Fruit fly (Drosophila melanogaster) Kc167 (cell line): Measurements from ENCODE around the gene Deaf1.

Experiments
- Myc ChIP-seq: fragments of >200 bp; optimal IDR thresholded peaks from 2 replicates; lab custom pipeline; 2017; ENCODE audit warnings: missing external identifiers
- h ChIP-seq: fragments of >200 bp; optimal IDR thresholded peaks from 3 replicates; lab custom pipeline; 2018; ENCODE audit warnings: missing external identifiers
- psq ChIP-seq: fragments of >200 bp; optimal IDR thresholded peaks from 2 replicates; lab custom pipeline; 2017; ENCODE audit warnings: missing external identifiers
- ttk ChIP-seq: sonication (Bioruptor generic); optimal IDR thresholded peaks from 2 replicates; lab custom pipeline; 2017; ENCODE audit warnings: missing external identifiers

- no peak for TF ChIP-seq ttk (lab: Kevin White, UChicago)
- no peak for TF ChIP-seq Myc (lab: Kevin White, UChicago)
- TF ChIP-seq h (lab: Kevin White, UChicago), result no peak
- TF ChIP-seq psq (lab: Kevin White, UChicago), result no peak
These were observed 43.2 kb downstream of the Deaf1 start for dm6 chr3L:19861215-19861614.
